Worm (Caenorhabditis elegans) whole organism, L4 larva: ENCODE data around the gene met-2.
A peak's percentile ranks its signal among the peaks of the same experiment; 100 is the strongest.

Experiments
- T26A8.4 ChIP-seq: fragments of 200-800 bp; sonication (Bioruptor generic); IDR thresholded peaks from 2 replicates; pipeline ENCODE4 v1.3.6; 2022; ENCODE audit warnings: missing genetic modification characterization, missing compliant biosample characterization
- Y5F2A.4 ChIP-seq: fragments of 200-800 bp; sonication (Bioruptor generic); optimal IDR thresholded peaks from 2 replicates; lab custom pipeline; 2018; ENCODE audit warnings: mild to moderate bottlenecking, missing genetic modification characterization, missing compliant biosample characterization
- aly-2 ChIP-seq: sonication (generic microtip); optimal IDR thresholded peaks from 2 replicates; lab custom pipeline; 2018; ENCODE audit warnings: missing biosample characterization, missing genetic modification characterization
- attf-4 ChIP-seq: sonication (generic microtip); optimal IDR thresholded peaks from 3 replicates; lab custom pipeline; 2017; ENCODE audit warnings: missing biosample characterization, missing genetic modification characterization
- ceh-32 ChIP-seq: sonication (generic microtip); optimal IDR thresholded peaks from 2 replicates; lab custom pipeline; 2016; ENCODE audit warnings: mild to moderate bottlenecking, missing genetic modification characterization, missing compliant biosample characterization; ENCODE audit not compliant: poor library complexity
- ceh-44 ChIP-seq: fragments of 200-800 bp; sonication (Bioruptor generic); IDR thresholded peaks from 2 replicates; pipeline ENCODE4 v1.3.6; 2022; ENCODE audit warnings: missing genetic modification reagents, missing genetic modification characterization, missing compliant biosample characterization
- daf-16 ChIP-seq, 3 experiments: sonication (generic microtip); optimal IDR thresholded peaks; 2 replicates each; lab custom pipeline; 2016 to 2017; ENCODE audit warnings: missing genetic modification characterization in 3 of 3, missing genetic modification reagents in 3 of 3, mild to moderate bottlenecking in 2 of 3, missing compliant biosample characterization in 2 of 3, missing biosample characterization in 1 of 3, moderate library complexity in 1 of 3
- dmd-6 ChIP-seq: fragments of 200-800 bp; sonication (Bioruptor generic); IDR thresholded peaks from 2 replicates; pipeline ENCODE4 v1.3.6; 2022; ENCODE audit warnings: missing genetic modification reagents, missing genetic modification characterization, missing compliant biosample characterization
- dpl-1 ChIP-seq: fragments of 150-350 bp; optimal IDR thresholded peaks from 2 replicates; lab custom pipeline; 2014; ENCODE audit warnings: missing biosample characterization, missing genetic modification reagents, missing genetic modification characterization
- dve-1 ChIP-seq: sonication (generic microtip); optimal IDR thresholded peaks from 2 replicates; lab custom pipeline; 2017; ENCODE audit warnings: antibody characterized with exemption, mild to moderate bottlenecking, missing genetic modification characterization, missing compliant biosample characterization; ENCODE audit not compliant: insufficient read depth
- fkh-10 ChIP-seq: fragments of 150-350 bp; optimal IDR thresholded peaks from 2 replicates; lab custom pipeline; 2014; ENCODE audit warnings: missing biosample characterization, missing genetic modification reagents, missing genetic modification characterization
- hif-1 ChIP-seq, 2 experiments: sonication (generic microtip); optimal IDR thresholded peaks; 2 replicates each; lab custom pipeline; 2016 to 2017; ENCODE audit warnings: missing compliant biosample characterization in 2 of 2, missing genetic modification characterization in 2 of 2, missing genetic modification reagents in 2 of 2, missing genotype in 2 of 2, mild to moderate bottlenecking in 1 of 2
- hlh-11 ChIP-seq: fragments of 200-800 bp; sonication (Bioruptor generic); optimal IDR thresholded peaks from 2 replicates; lab custom pipeline; 2018; ENCODE audit warnings: mild to moderate bottlenecking, missing genetic modification characterization, missing compliant biosample characterization
- hlh-30 ChIP-seq: sonication (generic microtip); optimal IDR thresholded peaks from 2 replicates; lab custom pipeline; 2017; ENCODE audit warnings: antibody characterized with exemption, mild to moderate bottlenecking, missing genetic modification characterization, missing compliant biosample characterization; ENCODE audit not compliant: insufficient read depth
- hmg-1.1 ChIP-seq: fragments of 200-800 bp; sonication (Bioruptor generic); IDR thresholded peaks from 2 replicates; pipeline ENCODE4 v1.3.6; 2022; ENCODE audit warnings: missing genetic modification reagents, missing genetic modification characterization, missing compliant biosample characterization
- jun-1 ChIP-seq: fragments of 150-350 bp; optimal IDR thresholded peaks from 2 replicates; lab custom pipeline; 2014; ENCODE audit warnings: missing biosample characterization, missing genetic modification reagents, missing genetic modification characterization
- lin-39 ChIP-seq: fragments of 150-350 bp; optimal IDR thresholded peaks from 2 replicates; lab custom pipeline; 2014; ENCODE audit warnings: missing biosample characterization, missing genetic modification reagents, missing genetic modification characterization
- lsy-2 ChIP-seq, 2 experiments: fragments of 150-350 bp in 1 of 2; sonication (generic microtip) in 1 of 2; optimal IDR thresholded peaks; 2 replicates each; lab custom pipeline; 2014 to 2017; ENCODE audit warnings: missing biosample characterization in 2 of 2, missing genetic modification characterization in 2 of 2
- madf-5 ChIP-seq, 2 experiments: fragments of 200-800 bp; sonication (Bioruptor generic); IDR thresholded peaks; 2 replicates each; pipeline ENCODE4 v1.3.6; 2022; ENCODE audit warnings: missing compliant biosample characterization in 2 of 2, missing genetic modification characterization in 2 of 2
- madf-9 ChIP-seq: fragments of 200-800 bp; sonication (Bioruptor generic); conservative IDR thresholded peaks from 2 replicates; pipeline ENCODE4 v1.3.6; 2022; ENCODE audit warnings: missing genetic modification reagents, missing genetic modification characterization, missing compliant biosample characterization
- mdl-1 ChIP-seq, 2 experiments: fragments of 150-350 bp in 1 of 2; sonication (generic microtip) in 1 of 2; optimal IDR thresholded peaks; 2 replicates each; lab custom pipeline; 2014 to 2017; ENCODE audit warnings: missing biosample characterization in 2 of 2, missing genetic modification characterization in 2 of 2
- mdt-29 ChIP-seq: fragments of 200-800 bp; sonication (Bioruptor generic); IDR thresholded peaks from 2 replicates; pipeline ENCODE4 v1.3.6; 2022; ENCODE audit warnings: missing genetic modification reagents, missing genetic modification characterization, missing compliant biosample characterization
- mep-1 ChIP-seq: fragments of 150-350 bp; sonication (generic microtip); optimal IDR thresholded peaks from 3 replicates; lab custom pipeline; 2014; ENCODE audit warnings: missing biosample characterization, missing genetic modification characterization
- mes-2 ChIP-seq: sonication (generic microtip); optimal IDR thresholded peaks from 2 replicates; lab custom pipeline; 2016; ENCODE audit warnings: missing genotype, mild to moderate bottlenecking, missing genetic modification characterization, missing compliant biosample characterization; ENCODE audit not compliant: poor library complexity, severe bottlenecking
- mxl-2 ChIP-seq: fragments of 200-800 bp; sonication (Bioruptor generic); conservative IDR thresholded peaks from 2 replicates; pipeline ENCODE4 v1.3.6; 2022; ENCODE audit warnings: missing genetic modification reagents, missing genetic modification characterization, missing compliant biosample characterization
- nhr-28 ChIP-seq: fragments of 150-350 bp; optimal IDR thresholded peaks from 2 replicates; lab custom pipeline; 2014; ENCODE audit warnings: missing biosample characterization, missing genetic modification characterization
- nhr-48 ChIP-seq: sonication (generic microtip); optimal IDR thresholded peaks from 2 replicates; lab custom pipeline; 2016; ENCODE audit warnings: mild to moderate bottlenecking, missing genetic modification characterization, missing compliant biosample characterization
- nhr-6 ChIP-seq: fragments of 150-350 bp; optimal IDR thresholded peaks from 2 replicates; lab custom pipeline; 2014; ENCODE audit warnings: missing biosample characterization, missing genetic modification characterization
- nhr-76 ChIP-seq: fragments of 150-350 bp; optimal IDR thresholded peaks from 2 replicates; lab custom pipeline; 2014; ENCODE audit warnings: missing biosample characterization, missing genetic modification characterization
- nhr-77 ChIP-seq: fragments of 150-350 bp; optimal IDR thresholded peaks from 2 replicates; lab custom pipeline; 2014; ENCODE audit warnings: missing biosample characterization, missing genetic modification characterization
- php-3 ChIP-seq: fragments of 200-800 bp; sonication (Bioruptor generic); IDR thresholded peaks from 2 replicates; pipeline ENCODE4 v1.3.6; 2022; ENCODE audit warnings: missing genetic modification reagents, missing genetic modification characterization, missing compliant biosample characterization
- pqm-1 ChIP-seq: sonication (generic microtip); optimal IDR thresholded peaks from 2 replicates; lab custom pipeline; 2017; ENCODE audit warnings: missing biosample characterization, missing genetic modification characterization
- rbr-2 ChIP-seq: sonication (generic microtip); optimal IDR thresholded peaks from 2 replicates; lab custom pipeline; 2016; ENCODE audit warnings: missing genotype, missing genetic modification characterization, missing compliant biosample characterization
- saeg-2 ChIP-seq: fragments of 200-800 bp; sonication (Bioruptor generic); IDR thresholded peaks from 2 replicates; pipeline ENCODE4 v1.3.6; 2022; ENCODE audit warnings: missing genetic modification reagents, missing genetic modification characterization, missing compliant biosample characterization
- spr-1 ChIP-seq: sonication (generic microtip); optimal IDR thresholded peaks from 2 replicates; lab custom pipeline; 2016; ENCODE audit warnings: mild to moderate bottlenecking, missing genetic modification characterization, missing compliant biosample characterization
- tag-97 ChIP-seq: fragments of 200-800 bp; sonication (Bioruptor generic); IDR thresholded peaks from 2 replicates; pipeline ENCODE4 v1.3.6; 2022; ENCODE audit warnings: missing genetic modification characterization, missing compliant biosample characterization
- ztf-11 ChIP-seq: fragments of 150-350 bp; optimal IDR thresholded peaks from 2 replicates; lab custom pipeline; 2014; ENCODE audit warnings: missing biosample characterization, missing genetic modification characterization

Gene met-2

ce11 chrIII:8369172-8369571 lies 5.9 kb upstream of the met-2 start (continued):
- TF ChIP-seq daf-16 (GFP tag; optimal IDR thresholded peaks at IDR 0.05; lab: Kevin White, UChicago), result no peak
- TF ChIP-seq daf-16 (tag; optimal IDR thresholded peaks at IDR 0.05; lab: Kevin White, UChicago), result no peak

- no peak for TF ChIP-seq lin-39 (tag; lab: Kevin White, UChicago)
- peak; percentile 24 for TF ChIP-seq mes-2 (tag; lab: Kevin White, UChicago)
- no peak for TF ChIP-seq ztf-11 (tag; lab: Kevin White, UChicago)
- peak; percentile 37 for TF ChIP-seq dpl-1 (GFP tag; lab: Kevin White, UChicago)
- TF ChIP-seq tag-97 (GFP tag; lab: Robert Waterston, UW), result no peak
- TF ChIP-seq aly-2 (tag; lab: Kevin White, UChicago), result no peak
- no peak for TF ChIP-seq hlh-11
Measured at ce11 chrIII:8370188-8370587, 4.9 kb upstream of the met-2 start.

ce11 chrIII:8370846-8371257 lies 4.2 kb upstream of the met-2 start:
- TF ChIP-seq T26A8.4 (GFP tag; lab: Robert Waterston, UW) (no peak), fkh-10 (no peak), daf-16 (GFP tag; optimal IDR thresholded peaks at IDR 0.05; lab: Kevin White, UChicago) (no peak), daf-16 (tag; optimal IDR thresholded peaks at IDR 0.05; lab: Kevin White, UChicago) (peak; percentile 80), nhr-48 (tag; lab: Kevin White, UChicago) (peak; percentile 36), mdl-1 (tag; optimal IDR thresholded peaks at IDR 0.05; lab: Kevin White, UChicago) (peak; percentile 17 to 88), mes-2 (tag; lab: Kevin White, UChicago) (peak; percentile 20), pqm-1 (tag; lab: Kevin White, UChicago) (peak; percentile 14), rbr-2 (no peak), mdt-29 (GFP tag; lab: Robert Waterston, UW) (no peak), nhr-28 (peak; percentile 53), aly-2 (tag; lab: Kevin White, UChicago) (no peak), hlh-30 (peak; percentile 80), ceh-32 (tag; lab: Kevin White, UChicago) (no peak), hmg-1.1 (GFP tag; lab: Robert Waterston, UW) (0 out of 2 replicates have a peak, but pooled peaks have one; percentile 14), nhr-76 (no peak), hif-1 (tag; optimal IDR thresholded peaks at IDR 0.05; lab: Kevin White, UChicago) (peak in 1 of 2 experiments; percentile 24), Y5F2A.4 (no peak), mxl-2 (no peak), madf-5 (GFP tag; IDR thresholded peaks at IDR 0.05; lab: Robert Waterston, UW) (no peak), mep-1 (tag; lab: Kevin White, UChicago) (peak; percentile 55), nhr-77 (tag; lab: Kevin White, UChicago) (peak; percentile 6), dmd-6 (GFP tag; lab: Robert Waterston, UW) (peak; percentile 57; the same call in 1 of the 2 replicates), php-3 (GFP tag; lab: Robert Waterston, UW) (peak; percentile 49; the same call in 1 of the 2 replicates), ceh-44 (GFP tag; lab: Robert Waterston, UW) (no peak), attf-4 (tag; lab: Kevin White, UChicago) (no peak), hlh-11 (peak; percentile 60), lsy-2 (tag; optimal IDR thresholded peaks at IDR 0.05; lab: Kevin White, UChicago) (peak in 1 of 2 experiments; percentile 37), jun-1 (tag; lab: Kevin White, UChicago) (no peak), nhr-6 (tag; lab: Kevin White, UChicago) (peak; percentile 44), madf-9 (GFP tag; lab: Robert Waterston, UW) (no peak), dve-1 (tag; lab: Kevin White, UChicago) (peak; percentile 72), spr-1 (tag; lab: Kevin White, UChicago) (no peak), saeg-2 (GFP tag; lab: Robert Waterston, UW) (no peak)
